Worm (Caenorhabditis elegans): ENCODE results near the gene ZK632.12.

Gene ZK632.12

DNA sequence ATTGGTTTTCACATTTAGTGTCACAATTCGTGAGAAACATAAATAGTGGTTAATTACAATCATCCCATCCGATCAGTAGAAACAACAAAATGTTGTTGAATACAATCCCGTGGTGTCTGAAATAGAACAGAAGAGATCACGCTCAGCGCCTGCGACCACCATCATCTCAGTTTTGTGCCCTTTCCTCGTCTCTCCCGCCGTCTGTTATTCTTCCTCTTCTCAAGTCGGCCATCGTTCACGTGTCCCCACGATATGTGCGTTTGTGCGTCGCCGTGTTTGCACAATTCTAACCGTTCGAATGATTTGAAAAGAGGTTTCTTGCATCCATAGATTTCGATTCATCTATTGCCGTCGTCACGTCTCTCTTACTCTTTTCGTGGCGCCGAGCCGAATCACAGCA lies 11.8 kb upstream of the ZK632.12 start, which contains the start of gene panl-3:
Gene panl-3 (plus strand): TSS at position 294 of the 400 bp plus-strand sequence.
- TF ChIP-seq cog-1 (tag; optimal IDR thresholded peaks at IDR 0.05) (no peak), ref-1 (GFP tag; conservative IDR thresholded peaks at IDR 0.05) (no peak), T22C8.4 (GFP tag; IDR thresholded peaks at IDR 0.05) (no peak), ztf-29 (GFP tag; IDR thresholded peaks at IDR 0.05) (no peak), flt-1 (GFP tag; IDR thresholded peaks at IDR 0.05) (no peak), ztf-23 (GFP tag; IDR thresholded peaks at IDR 0.05) (peak; percentile 70; the same call in 1 of the 2 replicates)

DNA sequence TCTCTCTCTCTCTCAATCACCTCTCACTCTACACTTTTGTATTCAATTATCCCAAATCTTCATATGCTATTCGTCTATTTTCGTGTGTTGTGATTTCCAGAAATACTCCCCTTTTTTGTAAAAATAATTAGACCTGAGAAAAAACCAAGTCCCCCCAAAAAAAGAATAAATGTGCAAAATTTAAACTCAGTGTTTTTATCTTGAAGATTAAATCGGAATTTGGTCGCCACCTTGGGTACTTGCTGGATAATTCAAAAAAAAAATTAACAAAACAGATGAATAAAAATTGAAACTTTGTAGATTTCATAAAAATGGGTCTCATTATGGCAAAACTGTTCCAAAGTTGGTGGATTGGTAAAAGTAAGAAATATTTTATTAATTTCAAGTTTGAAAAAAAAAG lies 7.7 kb upstream of the ZK632.12 start, which contains the start of gene arl-5:
Gene arl-5 (plus strand): TSS at position 301 of the 400 bp plus-strand sequence.
- TF ChIP-seq med-1 (GFP tag; optimal IDR thresholded peaks at IDR 0.05; ENCODE audit: insufficient read depth) = no peak
- no peak for TF ChIP-seq T22C8.4 (GFP tag; IDR thresholded peaks at IDR 0.05)
- no peak for TF ChIP-seq ztf-23 (GFP tag; IDR thresholded peaks at IDR 0.05)
- no peak for TF ChIP-seq ref-1 (GFP tag; conservative IDR thresholded peaks at IDR 0.05)
- no peak for TF ChIP-seq flt-1 (GFP tag; IDR thresholded peaks at IDR 0.05)
- no peak for TF ChIP-seq klf-2 (GFP tag; conservative IDR thresholded peaks at IDR 0.05)
- TF ChIP-seq tab-1 (GFP tag; IDR thresholded peaks at IDR 0.05) = no peak
- TF ChIP-seq ztf-29 (GFP tag; IDR thresholded peaks at IDR 0.05) = no peak
- TF ChIP-seq cog-1 (tag; optimal IDR thresholded peaks at IDR 0.05) = no peak

DNA sequence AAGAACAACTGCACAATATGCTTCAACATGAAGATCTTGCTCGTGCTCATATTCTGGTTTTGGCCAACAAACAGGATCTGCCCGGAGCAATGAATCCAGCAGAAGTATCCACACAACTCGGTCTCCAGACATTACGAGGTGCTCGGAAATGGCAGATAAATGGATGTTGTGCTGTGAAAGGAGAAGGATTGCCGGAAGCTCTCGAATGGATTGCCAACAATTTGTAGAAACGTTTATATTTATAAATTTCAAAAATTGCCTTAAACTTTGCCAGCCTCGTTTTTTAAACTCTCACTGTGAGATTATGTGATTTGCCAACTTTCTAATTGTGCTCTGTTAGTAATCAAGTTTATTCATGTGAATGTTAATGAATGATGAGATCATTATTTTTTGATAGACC lies 6.9 kb upstream of the ZK632.12 start:
- TF ChIP-seq T22C8.4 (GFP tag; IDR thresholded peaks at IDR 0.05) (no peak), tab-1 (GFP tag; IDR thresholded peaks at IDR 0.05) (no peak), cog-1 (tag; optimal IDR thresholded peaks at IDR 0.05) (no peak), med-1 (GFP tag; optimal IDR thresholded peaks at IDR 0.05; ENCODE audit: insufficient read depth) (no peak), ref-1 (GFP tag; conservative IDR thresholded peaks at IDR 0.05) (no peak), ztf-23 (GFP tag; IDR thresholded peaks at IDR 0.05) (no peak), ztf-29 (GFP tag; IDR thresholded peaks at IDR 0.05) (no peak), flt-1 (GFP tag; IDR thresholded peaks at IDR 0.05) (no peak), klf-2 (GFP tag; conservative IDR thresholded peaks at IDR 0.05) (no peak)

DNA sequence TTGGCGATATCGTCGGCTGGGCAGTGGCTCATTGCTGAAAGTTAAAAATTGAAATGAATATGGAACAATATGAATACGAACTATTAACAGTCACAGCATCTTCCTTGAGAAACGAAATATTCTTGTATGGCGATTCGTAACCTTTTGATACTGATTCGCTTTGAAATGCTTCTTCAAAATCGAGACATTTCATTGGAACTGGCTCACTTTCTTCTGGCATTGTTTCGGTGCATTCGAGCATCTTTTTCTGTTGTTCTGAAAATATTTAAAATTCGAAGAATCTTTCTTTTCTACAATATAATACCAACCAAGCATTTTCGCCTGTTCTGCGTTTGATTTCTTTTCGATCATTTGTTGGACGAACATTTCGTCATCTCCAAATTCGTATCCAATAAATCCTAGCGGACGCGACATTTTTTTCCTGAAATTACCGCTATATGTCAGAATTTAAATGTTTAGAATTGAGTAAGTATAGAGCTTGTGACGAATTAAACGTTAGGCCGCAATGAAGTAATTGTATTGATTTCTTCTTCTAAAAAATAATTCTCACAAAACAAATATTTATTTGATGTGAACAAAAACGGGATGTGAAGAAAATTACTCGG lies 6.2 kb upstream of the ZK632.12 start, which contains the start of gene lin-52:
Gene lin-52 (minus strand): TSS at position 421 of the 605 bp plus-strand sequence.
- no peak for TF ChIP-seq cog-1 (tag; optimal IDR thresholded peaks at IDR 0.05)
- TF ChIP-seq T22C8.4 (GFP tag; IDR thresholded peaks at IDR 0.05) = no peak
- TF ChIP-seq ztf-29 (GFP tag; IDR thresholded peaks at IDR 0.05) = no peak
- TF ChIP-seq flt-1 (GFP tag; IDR thresholded peaks at IDR 0.05) = no peak
- TF ChIP-seq ref-1 (GFP tag; conservative IDR thresholded peaks at IDR 0.05) = no peak
- TF ChIP-seq klf-2 (GFP tag; conservative IDR thresholded peaks at IDR 0.05) = no peak
- TF ChIP-seq med-1 (GFP tag; optimal IDR thresholded peaks at IDR 0.05; ENCODE audit: insufficient read depth) = no peak

DNA sequence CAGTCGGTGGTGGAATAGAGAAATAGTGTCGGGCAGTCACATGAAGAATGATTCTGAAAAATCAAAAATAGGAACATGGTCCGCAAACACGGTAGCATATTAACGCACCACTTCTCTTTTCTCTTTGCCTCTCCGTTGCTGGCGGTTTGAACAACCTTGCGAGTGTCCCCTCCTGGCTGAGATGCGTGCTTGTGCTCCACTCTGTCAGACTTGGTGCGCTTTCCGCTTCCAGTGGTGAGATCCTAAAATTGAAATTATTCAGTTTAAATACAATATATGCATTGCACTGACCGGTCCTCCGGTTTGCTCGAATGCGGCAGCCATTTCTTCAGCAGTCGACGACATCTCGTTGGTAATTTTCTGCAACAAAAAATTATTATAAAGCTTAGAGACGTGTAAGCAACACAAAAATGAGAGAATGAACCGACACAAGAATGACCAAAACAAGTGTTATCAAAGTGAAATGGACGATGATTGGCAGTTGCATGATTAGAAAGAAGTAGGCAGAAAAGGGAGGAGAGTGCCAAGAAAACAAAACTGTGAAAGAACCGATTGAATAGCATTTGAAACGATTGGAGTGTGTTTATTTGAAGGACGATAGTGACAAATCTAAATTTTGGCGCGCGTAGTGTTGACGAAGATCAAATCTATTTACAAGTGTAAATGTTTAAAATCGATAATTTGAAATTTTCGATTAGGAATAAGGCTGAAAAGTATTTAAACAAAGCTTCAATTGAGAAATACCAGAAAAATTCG lies 5.4 kb upstream of the ZK632.12 start, which contains the start of gene ZK632.9:
Gene ZK632.9 (minus strand): TSS at position 360 of the 756 bp plus-strand sequence.
- TF ChIP-seq ztf-29 (GFP tag; IDR thresholded peaks at IDR 0.05) (0 out of 2 replicates have a peak, but pooled peaks have one; percentile 38), tab-1 (GFP tag; IDR thresholded peaks at IDR 0.05) (no peak), ref-1 (GFP tag; conservative IDR thresholded peaks at IDR 0.05) (no peak), med-1 (GFP tag; optimal IDR thresholded peaks at IDR 0.05; ENCODE audit: insufficient read depth) (no peak), T22C8.4 (GFP tag; IDR thresholded peaks at IDR 0.05) (no peak), flt-1 (GFP tag; IDR thresholded peaks at IDR 0.05) (no peak)

DNA sequence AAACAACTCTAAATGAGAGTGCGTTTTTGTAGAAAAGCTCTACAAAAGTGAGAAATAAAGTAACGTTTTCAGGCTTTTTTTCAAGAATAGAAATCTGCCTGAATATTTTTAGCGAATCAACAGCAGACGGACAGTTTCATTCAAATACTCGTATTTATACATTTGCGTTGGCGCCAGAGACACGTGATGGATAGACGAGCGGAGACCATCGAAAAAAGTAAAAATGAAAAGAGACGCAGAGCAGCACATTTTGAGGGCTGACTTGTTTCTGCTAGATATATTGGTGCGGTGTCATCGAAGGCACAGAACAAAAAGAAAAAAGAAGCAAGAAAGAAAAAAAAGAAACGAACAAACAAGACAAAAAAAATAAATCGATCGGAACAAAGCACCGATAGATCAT lies 4.6 kb upstream of the ZK632.12 start:
- TF ChIP-seq klf-2 (GFP tag; conservative IDR thresholded peaks at IDR 0.05) (no peak), tab-1 (GFP tag; IDR thresholded peaks at IDR 0.05) (no peak), ref-1 (GFP tag; conservative IDR thresholded peaks at IDR 0.05) (no peak), ztf-29 (GFP tag; IDR thresholded peaks at IDR 0.05) (no peak), T22C8.4 (GFP tag; IDR thresholded peaks at IDR 0.05) (no peak), med-1 (GFP tag; optimal IDR thresholded peaks at IDR 0.05; ENCODE audit: insufficient read depth) (no peak), ztf-23 (GFP tag; IDR thresholded peaks at IDR 0.05) (no peak), cog-1 (tag; optimal IDR thresholded peaks at IDR 0.05) (no peak), flt-1 (GFP tag; IDR thresholded peaks at IDR 0.05) (no peak)

DNA sequence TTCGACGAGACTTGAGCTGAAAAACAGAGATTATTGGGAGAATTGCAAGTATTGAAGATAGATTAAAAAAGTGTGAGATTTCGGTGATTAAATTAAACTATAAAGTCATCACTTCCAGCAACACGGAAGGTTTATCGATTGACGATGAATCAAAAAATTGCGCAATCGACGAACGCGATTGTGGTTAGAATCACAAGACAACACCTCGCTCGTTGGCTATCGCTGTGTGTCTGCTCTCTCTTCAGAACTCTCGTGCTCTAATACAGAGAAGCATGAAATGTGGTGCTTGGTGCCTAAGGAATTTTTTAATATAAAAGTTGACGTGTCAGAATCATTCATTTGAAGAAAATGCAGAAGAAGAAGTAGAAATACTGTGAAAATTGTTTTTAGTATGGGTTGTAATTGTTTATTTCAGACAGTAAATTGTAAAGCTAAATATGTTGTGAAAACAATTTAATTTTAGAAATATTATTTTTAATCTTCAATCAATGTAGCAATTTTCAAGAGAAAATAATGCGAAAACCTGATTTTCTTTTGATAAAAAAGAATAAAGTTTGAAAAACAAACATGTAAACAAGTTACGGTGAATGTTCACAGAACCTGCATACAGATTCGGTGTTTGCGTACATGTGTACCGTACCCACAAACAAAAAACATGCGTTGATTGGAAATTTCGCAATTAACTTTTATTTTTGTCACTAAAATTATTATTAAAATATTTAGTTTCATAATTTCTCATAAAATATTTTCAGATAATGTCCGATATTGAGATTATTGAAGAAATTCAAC lies 3.2 kb upstream of the ZK632.12 start, which contains the start of the genes ZK632.10 and ZK632.11:
Gene ZK632.10 (minus strand): TSS at position 560 of the 789 bp plus-strand sequence.
Gene ZK632.11 (plus strand): TSS at position 753 of the 789 bp plus-strand sequence.
- no peak for TF ChIP-seq T22C8.4 (GFP tag; IDR thresholded peaks at IDR 0.05)
- TF ChIP-seq cog-1 (tag; optimal IDR thresholded peaks at IDR 0.05) = peak; percentile 0

DNA sequence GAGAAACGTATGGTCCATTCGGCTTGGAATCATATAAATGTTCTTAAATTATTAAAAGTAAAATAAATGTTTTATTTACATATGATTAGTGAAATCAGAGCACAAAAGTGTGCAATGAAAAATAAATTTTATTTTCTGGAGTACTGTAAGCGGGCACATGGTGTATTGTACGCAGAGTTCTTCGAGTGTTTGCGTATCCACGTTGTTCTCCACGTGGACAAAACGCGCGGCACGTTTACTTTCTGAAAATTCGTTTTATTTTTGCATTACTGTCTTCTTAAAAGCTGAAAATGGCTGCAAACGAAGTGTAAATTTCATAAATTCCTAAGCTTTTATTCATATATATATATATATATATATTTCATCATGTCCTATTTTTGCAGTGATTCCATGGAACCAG lies 2.0 kb downstream of the ZK632.12 start:
- TF ChIP-seq T22C8.4 (GFP tag; IDR thresholded peaks at IDR 0.05) = no peak
- TF ChIP-seq flt-1 (GFP tag; IDR thresholded peaks at IDR 0.05) = no peak
- TF ChIP-seq ztf-23 (GFP tag; IDR thresholded peaks at IDR 0.05) = no peak
- no peak for TF ChIP-seq ref-1 (GFP tag; conservative IDR thresholded peaks at IDR 0.05)
- no peak for TF ChIP-seq tab-1 (GFP tag; IDR thresholded peaks at IDR 0.05)
- no peak for TF ChIP-seq med-1 (GFP tag; optimal IDR thresholded peaks at IDR 0.05; ENCODE audit: insufficient read depth)
- TF ChIP-seq klf-2 (GFP tag; conservative IDR thresholded peaks at IDR 0.05) = no peak
- no peak for TF ChIP-seq ztf-29 (GFP tag; IDR thresholded peaks at IDR 0.05)
- no peak for TF ChIP-seq cog-1 (tag; optimal IDR thresholded peaks at IDR 0.05)

DNA sequence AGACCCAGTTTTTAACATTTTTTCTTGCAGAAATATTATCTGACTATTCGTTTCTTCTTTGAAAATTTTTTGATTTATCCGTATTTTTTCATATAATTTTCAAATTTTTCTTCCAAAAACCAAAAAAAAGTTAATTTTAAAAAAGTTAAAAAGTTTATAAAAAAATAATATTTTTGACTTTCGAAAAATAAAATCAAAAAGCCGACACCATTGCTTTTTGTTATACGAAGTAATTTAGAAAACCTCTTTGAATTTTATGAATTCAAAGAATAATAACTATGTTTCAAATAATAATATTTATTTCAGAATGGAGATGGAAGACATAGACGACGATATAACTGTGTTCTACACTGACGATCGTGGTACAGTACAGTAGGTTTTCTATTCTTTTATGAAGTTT lies 4.3 kb downstream of the ZK632.12 start, which contains the start of gene K11H3.8:
Gene K11H3.8 (plus strand): TSS at position 301 of the 400 bp plus-strand sequence.
- TF ChIP-seq ref-1 (GFP tag; conservative IDR thresholded peaks at IDR 0.05) = no peak
